Fruit fly (Drosophila melanogaster) whole organism, prepupa: Measurements from ENCODE around the gene Gyc88E.

ENCODE experiments used
- Blimp-1 ChIP-seq: fragments of 200-800 bp; sonication (Bioruptor generic); optimal IDR thresholded peaks from 3 replicates; lab custom pipeline; 2017; ENCODE audit warnings: missing biosample characterization, missing genetic modification characterization, mild to moderate bottlenecking, moderate library complexity, missing genetic modification reagents
- CG32006 ChIP-seq: fragments of 200-800 bp; sonication (Bioruptor generic); optimal IDR thresholded peaks from 3 replicates; lab custom pipeline; 2017; ENCODE audit warnings: missing biosample characterization, mild to moderate bottlenecking, missing genetic modification characterization
- CG6276 ChIP-seq: fragments of 200-800 bp; sonication (Bioruptor generic); optimal IDR thresholded peaks from 2 replicates; lab custom pipeline; 2017; ENCODE audit warnings: missing biosample characterization, mild to moderate bottlenecking, missing genetic modification characterization
- CG6854 ChIP-seq: fragments of 200-800 bp; sonication (Bioruptor generic); optimal IDR thresholded peaks from 2 replicates; lab custom pipeline; 2017; ENCODE audit warnings: missing biosample characterization, mild to moderate bottlenecking, missing genetic modification characterization
- CG7368 ChIP-seq: fragments of 200-800 bp; sonication (Bioruptor generic); optimal IDR thresholded peaks from 3 replicates; lab custom pipeline; 2016; ENCODE audit warnings: missing biosample characterization, missing genetic modification characterization
- Eip93F ChIP-seq: fragments of 200-800 bp; sonication (Bioruptor generic); optimal IDR thresholded peaks from 2 replicates; lab custom pipeline; 2016; ENCODE audit warnings: missing biosample characterization, mild to moderate bottlenecking, missing genetic modification characterization
- Sox14 ChIP-seq: fragments of 200-800 bp; sonication (Bioruptor generic); optimal IDR thresholded peaks from 3 replicates; lab custom pipeline; 2016; ENCODE audit warnings: missing biosample characterization, missing genetic modification characterization
- Sox15 ChIP-seq: fragments of 200-800 bp; sonication (Bioruptor generic); optimal IDR thresholded peaks from 3 replicates; lab custom pipeline; 2016; ENCODE audit warnings: missing biosample characterization, missing genetic modification characterization
- cyc ChIP-seq: fragments of 200-800 bp; sonication (Bioruptor generic); optimal IDR thresholded peaks from 3 replicates; lab custom pipeline; 2016; ENCODE audit warnings: missing biosample characterization, missing genetic modification characterization
- esn ChIP-seq: fragments of 200-800 bp; sonication (Bioruptor generic); optimal IDR thresholded peaks from 2 replicates; lab custom pipeline; 2016; ENCODE audit warnings: missing biosample characterization, mild to moderate bottlenecking, missing genetic modification characterization, moderate library complexity
- lz ChIP-seq: fragments of 200-800 bp; sonication (Bioruptor generic); optimal IDR thresholded peaks from 3 replicates; lab custom pipeline; 2016; ENCODE audit warnings: missing biosample characterization, missing genetic modification characterization
- pdm3 ChIP-seq: fragments of 200-800 bp; sonication (Bioruptor generic); optimal IDR thresholded peaks from 3 replicates; lab custom pipeline; 2016; ENCODE audit warnings: missing biosample characterization, missing genetic modification characterization
- topi ChIP-seq: fragments of 200-800 bp; sonication (Bioruptor generic); optimal IDR thresholded peaks from 3 replicates; lab custom pipeline; 2016; ENCODE audit warnings: missing biosample characterization, missing genetic modification characterization

DNA sequence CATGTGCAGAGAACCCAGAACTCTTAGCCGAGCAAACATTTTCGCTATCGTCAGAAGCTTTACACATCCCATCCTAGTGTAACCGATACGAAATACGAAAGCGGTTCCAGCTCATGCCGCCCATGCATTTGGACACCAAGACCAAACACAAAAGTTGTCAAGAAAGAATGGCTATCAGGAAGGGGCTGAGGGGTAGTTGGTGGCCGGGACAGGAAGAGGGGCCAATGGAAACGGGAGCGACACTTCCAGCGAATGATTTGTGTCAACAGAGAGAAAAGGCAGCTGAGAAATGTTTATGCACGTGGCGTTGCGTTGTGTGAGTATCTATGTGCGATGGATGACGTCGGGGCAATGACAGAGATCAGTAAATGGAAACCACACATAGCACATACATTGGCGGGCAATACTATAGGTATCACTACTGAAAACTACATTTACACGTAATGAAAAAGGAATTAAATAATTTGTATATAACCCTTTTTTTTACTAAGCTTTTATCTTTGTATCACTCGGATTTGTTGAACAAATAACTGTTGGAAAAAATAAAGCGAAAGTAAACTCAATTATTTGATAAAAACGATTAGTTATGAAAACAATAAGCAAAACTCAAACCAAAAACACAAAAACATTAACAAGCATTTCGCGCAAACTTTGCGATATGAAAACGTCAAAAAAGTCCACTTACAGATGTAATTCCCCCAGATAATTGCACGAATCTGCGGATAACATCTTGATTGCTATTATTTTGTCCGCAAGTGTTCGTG is 35.5 kb upstream of the Gyc88E start:
- TF ChIP-seq CG32006 (GFP tag; lab: Kevin White, UChicago) (peak; percentile 96), Sox15 (GFP tag; lab: Kevin White, UChicago) (peak; percentile 58), topi (peak; percentile 57), Sox14 (GFP tag; lab: Kevin White, UChicago) (peak; percentile 64), pdm3 (peak; percentile 81), cyc (GFP tag; lab: Kevin White, UChicago) (peak; percentile 53), Eip93F (GFP tag; lab: Kevin White, UChicago) (no peak), Blimp-1 (GFP tag; lab: Kevin White, UChicago) (no peak), CG6854 (GFP tag; lab: Kevin White, UChicago) (no peak), esn (GFP tag; lab: Kevin White, UChicago) (peak; percentile 23), lz (GFP tag; lab: Kevin White, UChicago) (peak; percentile 22), CG7368 (GFP tag; lab: Kevin White, UChicago) (peak; percentile 61), CG6276 (GFP tag; lab: Kevin White, UChicago) (peak; percentile 87)
